Worm (Caenorhabditis elegans) whole organism, mixed stage, embryonic: ENCODE measurements around the gene ins-5.

ENCODE experiments used
- elt-1 ChIP-seq: sonication (generic microtip); optimal IDR thresholded peaks from 2 replicates; lab custom pipeline; 2017; ENCODE audit warnings: missing genetic modification characterization, mild to moderate bottlenecking, missing compliant biosample characterization, antibody characterized with exemption, moderate library complexity, borderline replicate concordance; ENCODE audit not compliant: insufficient read depth
- lsy-2 ChIP-seq: fragments of 150-350 bp; optimal IDR thresholded peaks from 2 replicates; lab custom pipeline; 2014; ENCODE audit warnings: missing biosample characterization, missing genetic modification characterization

- no peak for TF ChIP-seq lsy-2 (tag; lab: Kevin White, UChicago)
- TF ChIP-seq elt-1 (tag; lab: Kevin White, UChicago): no peak
These were observed 47.7 kb downstream of the ins-5 start, which contains the start of gene R12C12.5 for ce11 chrII:6045048-6045447.
